Fruit fly (Drosophila melanogaster) whole organism, embryonic: ENCODE measurements around the gene ImpE3.

Experiments used
- Aef1 ChIP-seq: fragments of 200-800 bp; sonication (Bioruptor generic); IDR thresholded peaks from 3 replicates; pipeline ENCODE4 v1.3.6; 2022; ENCODE audit warnings: missing biosample characterization, missing genetic modification characterization
- Atf-2 ChIP-seq: fragments of 200-800 bp; sonication (Bioruptor generic); optimal IDR thresholded peaks from 2 replicates; lab custom pipeline; 2016; ENCODE audit warnings: missing biosample characterization, missing genetic modification characterization
- Awh ChIP-seq: fragments of 200-800 bp; sonication (Bioruptor generic); IDR thresholded peaks from 2 replicates; pipeline ENCODE4, ENCODE4 v1.3.6; 2022; ENCODE audit warnings: missing biosample characterization, missing genetic modification characterization
- B-H2 ChIP-seq: fragments of 200-800 bp; sonication (Bioruptor generic); optimal IDR thresholded peaks from 2 replicates; lab custom pipeline; 2018; ENCODE audit warnings: missing biosample characterization, mild to moderate bottlenecking, missing genetic modification characterization
- CG10274 ChIP-seq: fragments of 200-800 bp; sonication (Bioruptor generic); optimal IDR thresholded peaks from 3 replicates; lab custom pipeline; 2017; ENCODE audit warnings: missing biosample characterization, mild to moderate bottlenecking, missing genetic modification characterization
- CG1233 ChIP-seq: fragments of 200-800 bp; sonication (Bioruptor generic); optimal IDR thresholded peaks from 4 replicates; lab custom pipeline; 2018; ENCODE audit warnings: missing biosample characterization, mild to moderate bottlenecking, missing genetic modification characterization
- CG13287 ChIP-seq: fragments of 200-800 bp; sonication (Bioruptor generic); IDR thresholded peaks from 2 replicates; pipeline ENCODE4 v1.3.6; 2022; ENCODE audit warnings: missing biosample characterization, missing genetic modification characterization; ENCODE audit not compliant: partially characterized antibody
- CG13296 ChIP-seq: fragments of 200-800 bp; sonication (Bioruptor generic); optimal IDR thresholded peaks from 3 replicates; lab custom pipeline; 2018; ENCODE audit warnings: missing biosample characterization, mild to moderate bottlenecking, missing genetic modification characterization
- CG1529 ChIP-seq: fragments of 200-800 bp; sonication (Bioruptor generic); optimal IDR thresholded peaks from 3 replicates; lab custom pipeline; 2018; ENCODE audit warnings: missing biosample characterization, missing genetic modification characterization
- CG15696 ChIP-seq: fragments of 200-800 bp; sonication (Bioruptor generic); optimal IDR thresholded peaks from 2 replicates; lab custom pipeline; 2019; ENCODE audit warnings: missing biosample characterization, mild to moderate bottlenecking, missing genetic modification characterization, moderate library complexity
- CG1647 ChIP-seq: fragments of 200-800 bp; sonication (Bioruptor generic); optimal IDR thresholded peaks from 3 replicates; lab custom pipeline; 2016; ENCODE audit warnings: missing biosample characterization, missing genetic modification characterization
- CG17802 ChIP-seq: fragments of 200-800 bp; sonication (Bioruptor generic); optimal IDR thresholded peaks from 2 replicates; lab custom pipeline; 2018; ENCODE audit warnings: missing biosample characterization, mild to moderate bottlenecking, missing genetic modification characterization, moderate library complexity
- CG17912 ChIP-seq: fragments of 200-800 bp; sonication (Bioruptor generic); optimal IDR thresholded peaks from 2 replicates; lab custom pipeline; 2018; ENCODE audit warnings: missing biosample characterization, mild to moderate bottlenecking, missing genetic modification characterization
- CG2199 ChIP-seq: fragments of 200-800 bp; sonication (Bioruptor generic); IDR thresholded peaks from 3 replicates; pipeline ENCODE4 v1.3.6; 2022; ENCODE audit warnings: missing biosample characterization, missing genetic modification characterization
- CG31224 ChIP-seq: fragments of 200-800 bp; sonication (Bioruptor generic); IDR thresholded peaks from 2 replicates; pipeline ENCODE4 v1.3.6; 2022; ENCODE audit warnings: missing biosample characterization, missing genetic modification characterization
- CG31365 ChIP-seq: fragments of 200-800 bp; sonication (Bioruptor generic); optimal IDR thresholded peaks from 2 replicates; lab custom pipeline; 2018; ENCODE audit warnings: missing biosample characterization, mild to moderate bottlenecking, missing genetic modification characterization
- CG43689 ChIP-seq: fragments of 200-800 bp; sonication (Bioruptor generic); IDR thresholded peaks from 2 replicates; pipeline ENCODE4 v1.3.6; 2022; ENCODE audit warnings: missing biosample characterization, missing genetic modification characterization
- CG7839 ChIP-seq: fragments of 200-800 bp; sonication (Bioruptor generic); optimal IDR thresholded peaks from 3 replicates; lab custom pipeline; 2018; ENCODE audit warnings: missing biosample characterization, mild to moderate bottlenecking, missing genetic modification characterization, moderate library complexity
- CG8281 ChIP-seq: fragments of 200-800 bp; sonication (Bioruptor generic); optimal IDR thresholded peaks from 2 replicates; lab custom pipeline; 2018; ENCODE audit warnings: missing biosample characterization, mild to moderate bottlenecking, missing genetic modification characterization, moderate library complexity
- CHES-1-like ChIP-seq: fragments of 200-800 bp; sonication (Bioruptor generic); optimal IDR thresholded peaks from 2 replicates; lab custom pipeline; 2016; ENCODE audit warnings: missing biosample characterization, missing genetic modification characterization
- D19A ChIP-seq: fragments of 200-800 bp; optimal IDR thresholded peaks from 3 replicates; lab custom pipeline; 2019; ENCODE audit warnings: missing biosample characterization, mild to moderate bottlenecking, missing genetic modification characterization, moderate library complexity
- Deaf1 ChIP-seq: fragments of 200-800 bp; optimal IDR thresholded peaks from 3 replicates; lab custom pipeline; 2019; ENCODE audit warnings: missing biosample characterization, mild to moderate bottlenecking, missing genetic modification characterization, moderate library complexity
- Doc3 ChIP-seq: fragments of 200-800 bp; sonication (Bioruptor generic); IDR thresholded peaks from 3 replicates; pipeline ENCODE4 v1.3.6; 2022; ENCODE audit warnings: missing biosample characterization, missing genetic modification characterization; ENCODE audit not compliant: partially characterized antibody
- Fer2 ChIP-seq: fragments of 200-800 bp; sonication (Bioruptor generic); optimal IDR thresholded peaks from 2 replicates; lab custom pipeline; 2018; ENCODE audit warnings: missing biosample characterization, mild to moderate bottlenecking, missing genetic modification characterization, moderate library complexity
- HHEX ChIP-seq: fragments of 200-800 bp; sonication (Bioruptor generic); optimal IDR thresholded peaks from 3 replicates; lab custom pipeline; 2017; ENCODE audit warnings: missing biosample characterization, mild to moderate bottlenecking, missing genetic modification characterization, missing genetic modification reagents
- HLH54F ChIP-seq: fragments of 200-800 bp; sonication (Bioruptor generic); optimal IDR thresholded peaks from 3 replicates; lab custom pipeline; 2016; ENCODE audit warnings: missing biosample characterization, missing genetic modification characterization
- HLHmδ ChIP-seq: fragments of 200-800 bp; sonication (Bioruptor generic); optimal IDR thresholded peaks from 2 replicates; lab custom pipeline; 2018; ENCODE audit warnings: missing biosample characterization, mild to moderate bottlenecking, missing genetic modification characterization, moderate library complexity
- Hmr ChIP-seq: fragments of 200-800 bp; sonication (Bioruptor generic); optimal IDR thresholded peaks from 3 replicates; lab custom pipeline; 2017; ENCODE audit warnings: mild to moderate bottlenecking, missing biosample characterization, missing genetic modification reagents, missing genetic modification characterization
- Hmx ChIP-seq: fragments of 200-800 bp; sonication (Bioruptor generic); optimal IDR thresholded peaks from 2 replicates; lab custom pipeline; 2016; ENCODE audit warnings: missing biosample characterization, missing genetic modification characterization
- Kr ChIP-seq: fragments of 200-800 bp; sonication (Bioruptor generic); optimal IDR thresholded peaks from 2 replicates; lab custom pipeline; 2017; ENCODE audit warnings: missing biosample characterization, mild to moderate bottlenecking, missing genetic modification characterization
- NK7.1 ChIP-seq: fragments of 200-800 bp; sonication (Bioruptor generic); optimal IDR thresholded peaks from 3 replicates; lab custom pipeline; 2016; ENCODE audit warnings: missing biosample characterization, missing genetic modification characterization
- Side ChIP-seq: fragments of 200-800 bp; sonication (Bioruptor generic); optimal IDR thresholded peaks from 2 replicates; lab custom pipeline; 2016; ENCODE audit warnings: missing biosample characterization, missing genetic modification characterization
- Sin3A ChIP-seq: fragments of >200 bp; optimal IDR thresholded peaks from 2 replicates; lab custom pipeline; 2018
- Six4 ChIP-seq: fragments of 200-800 bp; sonication (Bioruptor generic); optimal IDR thresholded peaks from 2 replicates; lab custom pipeline; 2016; ENCODE audit warnings: missing biosample characterization, missing genetic modification characterization
- aop ChIP-seq: fragments of 200-800 bp; sonication (Bioruptor generic); IDR thresholded peaks from 2 replicates; pipeline ENCODE4 v1.3.6; 2022; ENCODE audit warnings: missing biosample characterization, missing genetic modification characterization
- ato ChIP-seq: fragments of 200-800 bp; sonication (Bioruptor generic); IDR thresholded peaks from 2 replicates; pipeline ENCODE4 v1.3.6; 2022; ENCODE audit warnings: missing biosample characterization, missing genetic modification characterization; ENCODE audit not compliant: partially characterized antibody
- emc ChIP-seq: fragments of 200-800 bp; sonication (Bioruptor generic); optimal IDR thresholded peaks from 2 replicates; lab custom pipeline; 2016; ENCODE audit warnings: missing biosample characterization, missing genetic modification characterization
- en ChIP-seq: fragments of 200-800 bp; sonication (Bioruptor generic); optimal IDR thresholded peaks from 2 replicates; lab custom pipeline; 2016; ENCODE audit warnings: missing biosample characterization, missing genetic modification characterization
- hb ChIP-seq: fragments of 200-800 bp; sonication (Bioruptor generic); IDR thresholded peaks from 3 replicates; pipeline ENCODE4 v1.3.6; 2022; ENCODE audit warnings: missing biosample characterization, missing genetic modification characterization; ENCODE audit not compliant: partially characterized antibody
- jigr1 ChIP-seq: fragments of 200-800 bp; sonication (Bioruptor generic); IDR thresholded peaks from 3 replicates; pipeline ENCODE4 v1.3.6; 2022; ENCODE audit warnings: missing biosample characterization, missing genetic modification characterization
- kah ChIP-seq: fragments of 200-800 bp; sonication (Bioruptor generic); optimal IDR thresholded peaks from 2 replicates; lab custom pipeline; 2018; ENCODE audit warnings: missing biosample characterization, mild to moderate bottlenecking, missing genetic modification characterization
- lola ChIP-seq, 3 experiments: fragments of >200 bp in 2 of 3; fragments of 200-800 bp in 1 of 3; sonication (Bioruptor generic) in 1 of 3; optimal IDR thresholded peaks; 2 replicates each; lab custom pipeline; 2017 to 2019; ENCODE audit warnings: missing biosample characterization in 3 of 3, missing genetic modification characterization in 3 of 3, mild to moderate bottlenecking in 1 of 3, moderate library complexity in 1 of 3
- lov ChIP-seq, 2 experiments: fragments of 200-800 bp in 1 of 2; fragments of >200 bp in 1 of 2; sonication (Bioruptor generic) in 1 of 2; IDR thresholded peaks in 1 of 2; optimal IDR thresholded peaks in 1 of 2; 2 replicates in 1 of 2; 3 replicates in 1 of 2; pipeline versions ENCODE4 v1.3.6 to Lab custom; 2017 to 2022; ENCODE audit warnings: missing biosample characterization in 1 of 2, missing genetic modification characterization in 1 of 2
- mam ChIP-seq: fragments of 200-800 bp; sonication (Bioruptor generic); optimal IDR thresholded peaks from 3 replicates; lab custom pipeline; 2016; ENCODE audit warnings: missing biosample characterization, missing genetic modification characterization
- pb ChIP-seq: fragments of 200-800 bp; sonication (Bioruptor generic); optimal IDR thresholded peaks from 3 replicates; lab custom pipeline; 2016; ENCODE audit warnings: missing biosample characterization, missing genetic modification characterization
- scrt ChIP-seq: fragments of 200-800 bp; sonication (Bioruptor generic); optimal IDR thresholded peaks from 2 replicates; lab custom pipeline; 2018; ENCODE audit warnings: missing biosample characterization, mild to moderate bottlenecking, missing genetic modification characterization, moderate library complexity
- sug ChIP-seq: fragments of 200-800 bp; optimal IDR thresholded peaks from 2 replicates; lab custom pipeline; 2019; ENCODE audit warnings: missing biosample characterization, mild to moderate bottlenecking, missing genetic modification characterization, moderate library complexity
- ttk ChIP-seq: fragments of 200-800 bp; sonication (Bioruptor generic); IDR thresholded peaks from 2 replicates; pipeline ENCODE4 v2.1.2; 2022; ENCODE audit warnings: missing biosample characterization, missing genetic modification characterization
- tx ChIP-seq: fragments of 200-800 bp; sonication (Bioruptor generic); optimal IDR thresholded peaks from 2 replicates; lab custom pipeline; 2016; ENCODE audit warnings: missing biosample characterization, missing genetic modification characterization

Gene ImpE3

dm6 chr3R:8001074-8001669 is 28.2 kb downstream of the ImpE3 start, which contains the start of the genes Kmn2 and CG2698 (continued):
- peak; percentile 86 for TF ChIP-seq CG17912 (GFP tag; lab: Kevin White, UChicago)
- no peak for TF ChIP-seq lov (optimal IDR thresholded peaks at IDR 0.05; lab: Kevin White, UChicago)
- TF ChIP-seq lov (GFP tag; IDR thresholded peaks at IDR 0.05; lab: Robert Waterston, UW) = peak; percentile 95
- peak; percentile 73 for TF ChIP-seq Deaf1
- TF ChIP-seq hb (GFP tag; lab: Robert Waterston, UW) = peak; percentile 17; the same call in 1 of the 3 replicates
- TF ChIP-seq Six4 (GFP tag; lab: Kevin White, UChicago) = peak; percentile 93
- TF ChIP-seq aop (GFP tag; lab: Robert Waterston, UW) = peak; percentile 87
- peak; percentile 63 for TF ChIP-seq Atf-2
- TF ChIP-seq mam (GFP tag; lab: Kevin White, UChicago) = peak; percentile 86
- no peak for TF ChIP-seq HLHmδ (GFP tag; lab: Kevin White, UChicago)
- TF ChIP-seq CG15696 (tag; lab: Kevin White, UChicago) = peak; percentile 89
- TF ChIP-seq emc (GFP tag; lab: Kevin White, UChicago) = peak; percentile 69
- TF ChIP-seq ato (GFP tag; lab: Robert Waterston, UW) = no peak
- peak in 1 of 3 experiments; percentile 91 for TF ChIP-seq lola (GFP tag; optimal IDR thresholded peaks at IDR 0.05; lab: Kevin White, UChicago)
- peak; percentile 97 for TF ChIP-seq Awh (GFP tag; lab: Robert Waterston, UW)
- TF ChIP-seq pb (GFP tag; lab: Kevin White, UChicago) = peak; percentile 61
- TF ChIP-seq en (GFP tag; lab: Kevin White, UChicago) = no peak
- peak; percentile 93 for TF ChIP-seq CG13296
- peak; percentile 96 for TF ChIP-seq Hmr (GFP tag; lab: Kevin White, UChicago)
- peak; percentile 83 for TF ChIP-seq CG8281 (tag; lab: Kevin White, UChicago)
- TF ChIP-seq CG10274 (GFP tag; lab: Kevin White, UChicago) = peak; percentile 68
- TF ChIP-seq NK7.1 (GFP tag; lab: Kevin White, UChicago) = peak; percentile 61
- peak; percentile 55 for TF ChIP-seq Sin3A (lab: Kevin White, UChicago)
- TF ChIP-seq tx (GFP tag; lab: Kevin White, UChicago) = peak; percentile 73
- TF ChIP-seq D19A = peak; percentile 90
- peak; percentile 64 for TF ChIP-seq CHES-1-like (GFP tag; lab: Kevin White, UChicago)
- TF ChIP-seq CG2199 (GFP tag; lab: Robert Waterston, UW) = peak; percentile 94
- no peak for TF ChIP-seq Kr (GFP tag; lab: Kevin White, UChicago)
- peak; percentile 68 for TF ChIP-seq Hmx (GFP tag; lab: Kevin White, UChicago)
- TF ChIP-seq CG43689 (GFP tag; lab: Robert Waterston, UW) = peak; percentile 93
- TF ChIP-seq CG31224 = peak; percentile 94
- peak; percentile 95 for TF ChIP-seq B-H2
- TF ChIP-seq Side = peak; percentile 70
- peak; percentile 98 for TF ChIP-seq ttk (GFP tag; lab: Robert Waterston, UW)
- TF ChIP-seq sug (tag; lab: Kevin White, UChicago) = peak; percentile 92
- TF ChIP-seq jigr1 = peak; percentile 96
- TF ChIP-seq CG31365 (tag; lab: Kevin White, UChicago) = peak; percentile 70
- TF ChIP-seq CG7839 (tag; lab: Kevin White, UChicago) = peak; percentile 97
- peak; percentile 94 for TF ChIP-seq HHEX
- peak; percentile 91 for TF ChIP-seq CG1233
- TF ChIP-seq CG17802 (tag; lab: Kevin White, UChicago) = peak; percentile 73
- 0 out of 3 replicates have a peak, but pooled peaks have one; percentile 35 for TF ChIP-seq Doc3 (GFP tag; lab: Robert Waterston, UW)
- TF ChIP-seq HLH54F (GFP tag; lab: Kevin White, UChicago) = peak; percentile 82
- peak; percentile 88 for TF ChIP-seq scrt (GFP tag; lab: Kevin White, UChicago)
- TF ChIP-seq kah (GFP tag; lab: Kevin White, UChicago) = peak; percentile 82
- TF ChIP-seq Fer2 (tag; lab: Kevin White, UChicago) = peak; percentile 93
- peak; percentile 79 for TF ChIP-seq CG1647 (GFP tag; lab: Kevin White, UChicago)
- TF ChIP-seq CG1529 (GFP tag; lab: Kevin White, UChicago) = peak; percentile 89
- TF ChIP-seq Aef1 (GFP tag; lab: Robert Waterston, UW) = peak; percentile 99
- TF ChIP-seq CG13287 = peak; percentile 74
